Worm (Caenorhabditis elegans): ENCODE results near the gene Y51H7BR.4.
"Not testable (repeated sequence)": the region's sequence is repeated elsewhere in the genome, so short reads cannot be mapped to it uniquely, and the experiment has no call there.

The Y51H7BR.4 gene

ce11 chrII:1540628-1541027 is 11.5 kb downstream of the Y51H7BR.4 start, which contains the start of gene poml-4:
poml-4 (plus strand) TSS chrII:1540928.
- not testable (repeated sequence) for TF ChIP-seq skn-1 (tag; optimal IDR thresholded peaks at IDR 0.05); T26A8.4 (GFP tag; IDR thresholded peaks at IDR 0.05); D1046.2 (GFP tag; IDR thresholded peaks at IDR 0.05)

ce11 chrII:1543182-1543581 is 14.0 kb downstream of the Y51H7BR.4 start, which contains the start of gene K05F6.4:
K05F6.4 (plus strand) TSS chrII:1543482.
- TF ChIP-seq fkh-10 (GFP tag; optimal IDR thresholded peaks at IDR 0.05); egl-27 (tag; optimal IDR thresholded peaks at IDR 0.05); D1046.2 (GFP tag; IDR thresholded peaks at IDR 0.05): not testable (repeated sequence)

- TF ChIP-seq lin-13 (GFP tag; optimal IDR thresholded peaks at IDR 0.05) (no peak), skn-1 (tag; optimal IDR thresholded peaks at IDR 0.05) (no peak), unc-62 (GFP tag; optimal IDR thresholded peaks at IDR 0.05 in 1 of 2) (peak in 1 of 2 experiments; percentile 33), unc-62 (tag; optimal IDR thresholded peaks at IDR 0.05) (no peak)
Observed at ce11 chrII:1545625-1546024, 16.5 kb downstream of the Y51H7BR.4 start, which contains the start of gene K05F6.12. K05F6.12 (plus strand) TSS chrII:1545925.

- TF ChIP-seq lin-15B (tag; optimal IDR thresholded peaks at IDR 0.05) (no peak), spr-3 (GFP tag; optimal IDR thresholded peaks at IDR 0.05) (no peak), aha-1 (tag) (peak; percentile 19)
Observed at ce11 chrII:1550501-1550900, 21.3 kb downstream of the Y51H7BR.4 start, which contains the start of the genes fbxb-52 and fbxb-51. fbxb-52 (minus strand) TSS chrII:1550601. fbxb-51 (plus strand) TSS chrII:1550712.

- not testable (repeated sequence) for TF ChIP-seq fos-1, nhr-28, ceh-82 (tag; optimal IDR thresholded peaks at IDR 0.05)
Observed at ce11 chrII:1556217-1556616, 27.1 kb downstream of the Y51H7BR.4 start, which contains the start of the genes fbxb-54 and fbxb-50. fbxb-54 (minus strand) TSS chrII:1556317. fbxb-50 (plus strand) TSS chrII:1556443.

- no peak for TF ChIP-seq lin-38 (GFP tag; IDR thresholded peaks at IDR 0.05)
- peak in 1 of 2 experiments; percentile 41 for TF ChIP-seq unc-62 (GFP tag; optimal IDR thresholded peaks at IDR 0.05 in 1 of 2)
- no peak for TF ChIP-seq unc-62 (tag; optimal IDR thresholded peaks at IDR 0.05)
- no peak for TF ChIP-seq T26A8.4 (GFP tag; IDR thresholded peaks at IDR 0.05)
Observed at ce11 chrII:1560839-1561238, 31.7 kb downstream of the Y51H7BR.4 start.

- TF ChIP-seq daf-19 (GFP tag; conservative IDR thresholded peaks at IDR 0.05): no peak
- TF ChIP-seq snpc-4 (tag; optimal IDR thresholded peaks at IDR 0.05): no peak
- no peak for TF ChIP-seq arid-1 (GFP tag; conservative IDR thresholded peaks at IDR 0.05)
- TF ChIP-seq ceh-20 (GFP tag; IDR thresholded peaks at IDR 0.05): no peak
- TF ChIP-seq ceh-44 (GFP tag; IDR thresholded peaks at IDR 0.05): no peak
- no peak for TF ChIP-seq daf-16 (GFP tag; optimal IDR thresholded peaks at IDR 0.05)
- no peak for TF ChIP-seq daf-16 (tag; optimal IDR thresholded peaks at IDR 0.05)
- TF ChIP-seq hlh-11 (tag; optimal IDR thresholded peaks at IDR 0.05): no peak
- no peak for TF ChIP-seq dpl-1 (GFP tag; optimal IDR thresholded peaks at IDR 0.05)
- TF ChIP-seq ztf-7 (tag; optimal IDR thresholded peaks at IDR 0.05): no peak
- TF ChIP-seq F37D6.2 (tag; optimal IDR thresholded peaks at IDR 0.05): no peak
- no peak for TF ChIP-seq mdl-1 (tag; optimal IDR thresholded peaks at IDR 0.05)
- TF ChIP-seq vab-7 (GFP tag; IDR thresholded peaks at IDR 0.05): no peak
- no peak for TF ChIP-seq dmd-6 (GFP tag; IDR thresholded peaks at IDR 0.05)
Observed at ce11 chrII:1561863-1562262, 32.7 kb downstream of the Y51H7BR.4 start, which contains the start of gene K05F6.14. K05F6.14 (plus strand) TSS chrII:1562163.
